Fruit fly (Drosophila melanogaster): ENCODE results near the gene Rh7.

Rh7 gene

dm6 chr3L:12138113-12138899, 37.0 kb downstream of the Rh7 start, which contains the start of the genes ND-SGDH and RhoGAP68F (continued):
- TF ChIP-seq CG15011 (GFP tag; optimal IDR thresholded peaks at IDR 0.05), result peak; percentile 27
- peak; percentile 49 for TF ChIP-seq CG34376 (GFP tag; optimal IDR thresholded peaks at IDR 0.05)
- peak; percentile 87 for TF ChIP-seq CG17361 (GFP tag; IDR thresholded peaks at IDR 0.05)
- TF ChIP-seq CG10209 (GFP tag; optimal IDR thresholded peaks at IDR 0.05), result peak; percentile 56
- TF ChIP-seq CG32772 (GFP tag; IDR thresholded peaks at IDR 0.05), result peak; percentile 59; the same call in 1 of the 2 replicates
- peak; percentile 98 for TF ChIP-seq Scr (GFP tag; IDR thresholded peaks at IDR 0.05; ENCODE audit: partially characterized antibody)
- TF ChIP-seq Hsf (GFP tag; optimal IDR thresholded peaks at IDR 0.05), result peak; percentile 80
- no peak for TF ChIP-seq pita (GFP tag; optimal IDR thresholded peaks at IDR 0.05)
- TF ChIP-seq CG34422 (GFP tag; IDR thresholded peaks at IDR 0.05), result peak; percentile 65; the same call in 1 of the 3 replicates
- peak; percentile 41 for TF ChIP-seq BtbVII (GFP tag; optimal IDR thresholded peaks at IDR 0.05)
- no peak for TF ChIP-seq hth (optimal IDR thresholded peaks at IDR 0.05)
- TF ChIP-seq CG2875 (GFP tag; optimal IDR thresholded peaks at IDR 0.05), result no peak
- TF ChIP-seq CG7786 (GFP tag; optimal IDR thresholded peaks at IDR 0.05), result peak; percentile 70
- TF ChIP-seq wdn (GFP tag; IDR thresholded peaks at IDR 0.05), result 0 out of 2 replicates have a peak, but pooled peaks have one; percentile 35
- TF ChIP-seq lbe (GFP tag; optimal IDR thresholded peaks at IDR 0.05), result peak; percentile 30
- peak; percentile 34 for TF ChIP-seq onecut (GFP tag; IDR thresholded peaks at IDR 0.05)
- TF ChIP-seq h (optimal IDR thresholded peaks at IDR 0.05), result no peak
- TF ChIP-seq MBD-R2 (GFP tag; IDR thresholded peaks at IDR 0.05), result peak; percentile 55
- TF ChIP-seq dm (GFP tag; optimal IDR thresholded peaks at IDR 0.05), result peak; percentile 58
- peak; percentile 44 for TF ChIP-seq CG1529 (GFP tag; optimal IDR thresholded peaks at IDR 0.05)
- TF ChIP-seq CG30403 (GFP tag; optimal IDR thresholded peaks at IDR 0.05), result peak; percentile 90
- peak; percentile 78 for TF ChIP-seq Med (GFP tag)
- peak; percentile 95 for TF ChIP-seq sna (GFP tag; IDR thresholded peaks at IDR 0.05; ENCODE audit: partially characterized antibody)
- peak; percentile 67 for TF ChIP-seq CG1602 (GFP tag; optimal IDR thresholded peaks at IDR 0.05)
- TF ChIP-seq trem (tag; optimal IDR thresholded peaks at IDR 0.05), result peak; percentile 76
- TF ChIP-seq CG43689 (GFP tag; IDR thresholded peaks at IDR 0.05), result no peak
- peak; percentile 89 for TF ChIP-seq CG14710 (tag; optimal IDR thresholded peaks at IDR 0.05)
- TF ChIP-seq CG4730 (GFP tag; IDR thresholded peaks at IDR 0.05), result peak; percentile 32; the same call in 1 of the 2 replicates
- peak; percentile 87 for TF ChIP-seq CG10543 (GFP tag; optimal IDR thresholded peaks at IDR 0.05)
- peak; percentile 6 for TF ChIP-seq CG9876 (GFP tag; optimal IDR thresholded peaks at IDR 0.05)
- TF ChIP-seq repo (GFP tag; optimal IDR thresholded peaks at IDR 0.05), result no peak
- peak; percentile 77 for TF ChIP-seq grau (tag; optimal IDR thresholded peaks at IDR 0.05)
- peak; percentile 70 for TF ChIP-seq dmrt11E (tag; optimal IDR thresholded peaks at IDR 0.05)
- peak; percentile 97 for TF ChIP-seq inv (GFP tag; IDR thresholded peaks at IDR 0.05; ENCODE audit: partially characterized antibody)
- peak; percentile 45 for TF ChIP-seq CG1647 (GFP tag; optimal IDR thresholded peaks at IDR 0.05)
- peak; percentile 30 for TF ChIP-seq CG12769 (tag; optimal IDR thresholded peaks at IDR 0.05)
- peak; percentile 55 for TF ChIP-seq sqz (GFP tag; optimal IDR thresholded peaks at IDR 0.05)
- peak; percentile 85 for TF ChIP-seq Neu2 (GFP tag; optimal IDR thresholded peaks at IDR 0.05; ENCODE audit: borderline replicate concordance)
- TF ChIP-seq fd96Cb (tag; optimal IDR thresholded peaks at IDR 0.05), result peak; percentile 66
- no peak for TF ChIP-seq CG12299 (tag; optimal IDR thresholded peaks at IDR 0.05)
- TF ChIP-seq wor (GFP tag; IDR thresholded peaks at IDR 0.05), result peak; percentile 33; the same call in 1 of the 2 replicates
- TF ChIP-seq Sry-δ (GFP tag; optimal IDR thresholded peaks at IDR 0.05), result peak; percentile 97
- TF ChIP-seq CG14860 (GFP tag; IDR thresholded peaks at IDR 0.05; ENCODE audit: partially characterized antibody), result peak; percentile 96
- no peak for TF ChIP-seq org-1 (GFP tag; optimal IDR thresholded peaks at IDR 0.05)
- peak; percentile 73 for TF ChIP-seq CG10147 (GFP tag; optimal IDR thresholded peaks at IDR 0.05)
- no peak for TF ChIP-seq CG10274 (GFP tag; optimal IDR thresholded peaks at IDR 0.05)
- TF ChIP-seq slbo (GFP tag; IDR thresholded peaks at IDR 0.05), result peak; percentile 79
- TF ChIP-seq Ssrp (tag; optimal IDR thresholded peaks at IDR 0.05), result peak; percentile 70
- TF ChIP-seq YL-1 (GFP tag; optimal IDR thresholded peaks at IDR 0.05), result peak; percentile 3

Measured in whole organism, embryonic.